Fruit fly (Drosophila melanogaster) whole organism: ENCODE measurements around the gene CG7600.

Experiments used
- CG8478 ChIP-seq: fragments of >200 bp; optimal IDR thresholded peaks from 2 replicates; lab custom pipeline; 2018; ENCODE audit warnings: inconsistent platforms
- Dll ChIP-seq: fragments of >200 bp; optimal IDR thresholded peaks from 2 replicates; lab custom pipeline; 2017
- EcR ChIP-seq, 2 experiments: fragments of >200 bp; optimal IDR thresholded peaks; 2 replicates each; lab custom pipeline; 2017; ENCODE audit warnings: missing biosample characterization in 2 of 2, missing genetic modification characterization in 2 of 2, missing genetic modification reagents in 2 of 2
- pan ChIP-seq: fragments of >200 bp; optimal IDR thresholded peaks from 2 replicates; lab custom pipeline; 2017
- psq ChIP-seq: fragments of >200 bp; optimal IDR thresholded peaks from 2 replicates; lab custom pipeline; 2017
- usp ChIP-seq: fragments of >200 bp; optimal IDR thresholded peaks from 2 replicates; lab custom pipeline; 2017; ENCODE audit warnings: missing biosample characterization, missing genetic modification characterization, mixed read lengths

Gene CG7600

dm6 chr3L:11198375-11198774 lies 12.2 kb upstream of the CG7600 start:
- TF ChIP-seq EcR (GFP tag; optimal IDR thresholded peaks at IDR 0.05; lab: Kevin White, UChicago) (no peak), CG8478 (no peak), usp (no peak), Dll (no peak), psq (no peak)

- no peak for TF ChIP-seq pan (lab: Kevin White, UChicago)
- TF ChIP-seq EcR (GFP tag; optimal IDR thresholded peaks at IDR 0.05; lab: Kevin White, UChicago) = no peak
- TF ChIP-seq psq = no peak
These were observed 11.3 kb upstream of the CG7600 start, which contains the start of gene CG7607 for dm6 chr3L:11199320-11199719. Gene CG7607 (plus strand): TSS chr3L:11199620.

- no peak for TF ChIP-seq psq
- TF ChIP-seq Dll = no peak
- TF ChIP-seq EcR (GFP tag; optimal IDR thresholded peaks at IDR 0.05; lab: Kevin White, UChicago) = no peak
- no peak for TF ChIP-seq usp
- no peak for TF ChIP-seq CG8478
- TF ChIP-seq pan (lab: Kevin White, UChicago) = no peak
These were observed 9.5 kb upstream of the CG7600 start, which contains the start of gene nkt for dm6 chr3L:11201051-11201450. Gene nkt (plus strand): TSS chr3L:11201351.

dm6 chr3L:11203820-11204449 lies 6.7 kb upstream of the CG7600 start:
- no peak for TF ChIP-seq Dll
- TF ChIP-seq CG8478 = no peak
- TF ChIP-seq usp = no peak
- TF ChIP-seq psq = no peak
- no peak for TF ChIP-seq EcR (GFP tag; optimal IDR thresholded peaks at IDR 0.05; lab: Kevin White, UChicago)
- no peak for TF ChIP-seq pan (lab: Kevin White, UChicago)

- TF ChIP-seq psq = no peak
- TF ChIP-seq CG8478 = no peak
- no peak for TF ChIP-seq usp
- no peak for TF ChIP-seq pan (lab: Kevin White, UChicago)
- no peak for TF ChIP-seq Dll
- TF ChIP-seq EcR (GFP tag; optimal IDR thresholded peaks at IDR 0.05; lab: Kevin White, UChicago) = no peak
These were observed 5.7 kb upstream of the CG7600 start for dm6 chr3L:11204852-11205251.

dm6 chr3L:11205608-11206336 lies 4.8 kb upstream of the CG7600 start, which contains the start of gene Plod:
Gene Plod (minus strand): TSS chr3L:11206016.
- TF ChIP-seq pan (lab: Kevin White, UChicago) = no peak
- TF ChIP-seq CG8478 = no peak
- TF ChIP-seq Dll = no peak
- TF ChIP-seq psq = no peak

- TF ChIP-seq Dll = no peak
- no peak for TF ChIP-seq usp
- no peak for TF ChIP-seq EcR (GFP tag; optimal IDR thresholded peaks at IDR 0.05; lab: Kevin White, UChicago)
- TF ChIP-seq CG8478 = no peak
- no peak for TF ChIP-seq psq
- TF ChIP-seq pan (lab: Kevin White, UChicago) = no peak
These were observed 3.1 kb downstream of the CG7600 start for dm6 chr3L:11213643-11214042.

- TF ChIP-seq Dll = no peak
- no peak for TF ChIP-seq usp
- no peak for TF ChIP-seq pan (lab: Kevin White, UChicago)
- no peak for TF ChIP-seq EcR (GFP tag; optimal IDR thresholded peaks at IDR 0.05; lab: Kevin White, UChicago)
- TF ChIP-seq psq = no peak
- no peak for TF ChIP-seq CG8478
These were observed 4.0 kb downstream of the CG7600 start, which contains the start of gene CG42671 for dm6 chr3L:11214406-11215243. Gene CG42671 (plus strand): TSS chr3L:11214505.

- TF ChIP-seq CG8478 (no peak), psq (no peak), usp (no peak), Dll (no peak), EcR (GFP tag; optimal IDR thresholded peaks at IDR 0.05; lab: Kevin White, UChicago) (no peak), pan (lab: Kevin White, UChicago) (no peak)
These were observed 4.9 kb downstream of the CG7600 start for dm6 chr3L:11215244-11216121.

- TF ChIP-seq EcR (GFP tag; optimal IDR thresholded peaks at IDR 0.05; lab: Kevin White, UChicago) = no peak
These were observed 5.6 kb downstream of the CG7600 start for dm6 chr3L:11216219-11216618.

dm6 chr3L:11217893-11218292 lies 7.3 kb downstream of the CG7600 start:
- no peak for TF ChIP-seq CG8478
- no peak for TF ChIP-seq usp
- TF ChIP-seq EcR (GFP tag; optimal IDR thresholded peaks at IDR 0.05; lab: Kevin White, UChicago) = no peak
- TF ChIP-seq pan (lab: Kevin White, UChicago) = no peak
- TF ChIP-seq psq = no peak
- TF ChIP-seq Dll = no peak

- TF ChIP-seq Dll = no peak
- no peak for TF ChIP-seq pan (lab: Kevin White, UChicago)
- TF ChIP-seq CG8478 = no peak
- no peak for TF ChIP-seq psq
- no peak for TF ChIP-seq usp
- TF ChIP-seq EcR (GFP tag; optimal IDR thresholded peaks at IDR 0.05; lab: Kevin White, UChicago) = no peak
These were observed 8.3 kb downstream of the CG7600 start for dm6 chr3L:11218892-11219291.
